Worm (Caenorhabditis elegans) whole organism, mixed stage, embryonic: ENCODE results near the gene egas-4.

Experiments
- M03D4.4 ChIP-seq: sonication (generic microtip); optimal IDR thresholded peaks from 2 replicates; lab custom pipeline; 2017; ENCODE audit warnings: mild to moderate bottlenecking, missing genetic modification characterization, missing compliant biosample characterization
- bed-3 ChIP-seq: fragments of 200-800 bp; sonication (Bioruptor generic); optimal IDR thresholded peaks from 3 replicates; lab custom pipeline; 2018; ENCODE audit warnings: mild to moderate bottlenecking, missing genetic modification characterization, moderate library complexity, missing compliant biosample characterization
- blmp-1 ChIP-seq: fragments of 150-350 bp; optimal IDR thresholded peaks from 2 replicates; lab custom pipeline; 2014; ENCODE audit warnings: missing biosample characterization, missing genetic modification characterization
- ceh-39 ChIP-seq: fragments of 150-350 bp; optimal IDR thresholded peaks from 2 replicates; lab custom pipeline; 2014; ENCODE audit warnings: missing biosample characterization, missing genetic modification characterization
- ceh-43 ChIP-seq: fragments of 200-800 bp; sonication (Bioruptor generic); optimal IDR thresholded peaks from 2 replicates; lab custom pipeline; 2018; ENCODE audit warnings: mild to moderate bottlenecking, missing genetic modification characterization, moderate library complexity, missing compliant biosample characterization
- ceh-83 ChIP-seq: fragments of 200-800 bp; sonication (Bioruptor generic); optimal IDR thresholded peaks from 2 replicates; lab custom pipeline; 2018; ENCODE audit warnings: mild to moderate bottlenecking, missing genetic modification characterization, missing compliant biosample characterization
- ces-1 ChIP-seq: fragments of 150-350 bp; optimal IDR thresholded peaks from 2 replicates; lab custom pipeline; 2014; ENCODE audit warnings: missing biosample characterization, missing genetic modification reagents, missing genetic modification characterization
- cnd-1 ChIP-seq: fragments of 200-800 bp; sonication (Bioruptor generic); optimal IDR thresholded peaks from 2 replicates; lab custom pipeline; 2018; ENCODE audit warnings: mild to moderate bottlenecking, missing genetic modification characterization, missing compliant biosample characterization
- drap-1 ChIP-seq: fragments of 200-800 bp; sonication (Bioruptor generic); optimal IDR thresholded peaks from 3 replicates; lab custom pipeline; 2018; ENCODE audit warnings: mild to moderate bottlenecking, missing genetic modification characterization, missing compliant biosample characterization
- elt-1 ChIP-seq: sonication (generic microtip); optimal IDR thresholded peaks from 2 replicates; lab custom pipeline; 2017; ENCODE audit warnings: missing genetic modification characterization, mild to moderate bottlenecking, missing compliant biosample characterization, antibody characterized with exemption, moderate library complexity, borderline replicate concordance; ENCODE audit not compliant: insufficient read depth
- elt-3 ChIP-seq: fragments of 150-350 bp; optimal IDR thresholded peaks from 2 replicates; lab custom pipeline; 2014; ENCODE audit warnings: missing biosample characterization, missing genetic modification characterization
- flh-1 ChIP-seq: fragments of 200-800 bp; sonication (Bioruptor generic); optimal IDR thresholded peaks from 2 replicates; lab custom pipeline; 2018; ENCODE audit warnings: mild to moderate bottlenecking, missing genetic modification characterization, moderate library complexity, missing compliant biosample characterization
- ham-2 ChIP-seq: fragments of 200-800 bp; sonication (Bioruptor generic); optimal IDR thresholded peaks from 2 replicates; lab custom pipeline; 2018; ENCODE audit warnings: mild to moderate bottlenecking, missing genetic modification characterization, missing compliant biosample characterization
- hlh-1 ChIP-seq: fragments of 150-350 bp; optimal IDR thresholded peaks from 2 replicates; lab custom pipeline; 2014; ENCODE audit warnings: missing biosample characterization, missing genetic modification reagents, missing genetic modification characterization
- lin-13 ChIP-seq: fragments of 150-350 bp; optimal IDR thresholded peaks from 2 replicates; lab custom pipeline; 2014; ENCODE audit warnings: missing biosample characterization, missing genetic modification characterization
- lin-32 ChIP-seq: fragments of 200-800 bp; sonication (Bioruptor generic); optimal IDR thresholded peaks from 2 replicates; lab custom pipeline; 2018; ENCODE audit warnings: mild to moderate bottlenecking, missing genetic modification characterization, missing compliant biosample characterization
- lsy-2 ChIP-seq: fragments of 150-350 bp; optimal IDR thresholded peaks from 2 replicates; lab custom pipeline; 2014; ENCODE audit warnings: missing biosample characterization, missing genetic modification characterization
- mab-5 ChIP-seq: fragments of 150-350 bp; optimal IDR thresholded peaks from 2 replicates; lab custom pipeline; 2014; ENCODE audit warnings: missing biosample characterization, missing genetic modification characterization
- mep-1 ChIP-seq: fragments of 150-350 bp; optimal IDR thresholded peaks from 2 replicates; lab custom pipeline; 2017; ENCODE audit warnings: missing biosample characterization, missing genetic modification reagents, missing genetic modification characterization, inconsistent platforms
- mls-2 ChIP-seq: sonication (generic microtip); optimal IDR thresholded peaks from 2 replicates; lab custom pipeline; 2016; ENCODE audit warnings: mild to moderate bottlenecking, missing genetic modification characterization, moderate library complexity, missing compliant biosample characterization
- nhr-12 ChIP-seq: fragments of 150-350 bp; optimal IDR thresholded peaks from 2 replicates; lab custom pipeline; 2014; ENCODE audit warnings: missing biosample characterization, missing genetic modification characterization
- nhr-2 ChIP-seq: fragments of 150-350 bp; optimal IDR thresholded peaks from 2 replicates; lab custom pipeline; 2014; ENCODE audit warnings: missing biosample characterization, missing genetic modification characterization
- nhr-237 ChIP-seq: fragments of 150-350 bp; optimal IDR thresholded peaks from 2 replicates; lab custom pipeline; 2014; ENCODE audit warnings: missing biosample characterization, missing genetic modification characterization
- nhr-28 ChIP-seq: fragments of 150-350 bp; optimal IDR thresholded peaks from 2 replicates; lab custom pipeline; 2014; ENCODE audit warnings: missing biosample characterization, missing genetic modification characterization
- pha-4 ChIP-seq: fragments of 150-350 bp; optimal IDR thresholded peaks from 2 replicates; lab custom pipeline; 2018; ENCODE audit warnings: missing biosample characterization, missing genetic modification reagents, missing genetic modification characterization
- sem-2 ChIP-seq: fragments of 200-800 bp; sonication (Bioruptor generic); optimal IDR thresholded peaks from 2 replicates; lab custom pipeline; 2018; ENCODE audit warnings: mild to moderate bottlenecking, missing genetic modification characterization, missing compliant biosample characterization
- snpc-4 ChIP-seq: fragments of 150-350 bp; optimal IDR thresholded peaks from 2 replicates; lab custom pipeline; 2014; ENCODE audit warnings: missing biosample characterization, missing genetic modification characterization
- sptf-1 ChIP-seq: sonication (generic microtip); optimal IDR thresholded peaks from 2 replicates; lab custom pipeline; 2017; ENCODE audit warnings: mild to moderate bottlenecking, missing genetic modification characterization, moderate library complexity, missing compliant biosample characterization
- tbx-8 ChIP-seq: fragments of 200-800 bp; sonication (Bioruptor generic); optimal IDR thresholded peaks from 2 replicates; lab custom pipeline; 2018; ENCODE audit warnings: mild to moderate bottlenecking, missing genetic modification characterization, moderate library complexity, missing compliant biosample characterization
- unc-120 ChIP-seq: sonication (generic microtip); optimal IDR thresholded peaks from 2 replicates; lab custom pipeline; 2017; ENCODE audit warnings: missing genetic modification characterization, missing compliant biosample characterization; ENCODE audit not compliant: poor library complexity, severe bottlenecking
- unc-62 ChIP-seq: fragments of 150-350 bp; optimal IDR thresholded peaks from 2 replicates; lab custom pipeline; 2014; ENCODE audit warnings: missing biosample characterization, missing genetic modification reagents, missing genetic modification characterization
- zip-8 ChIP-seq: fragments of 150-350 bp; optimal IDR thresholded peaks from 2 replicates; lab custom pipeline; 2014; ENCODE audit warnings: missing biosample characterization, missing genetic modification characterization
- ztf-11 ChIP-seq: fragments of 150-350 bp; optimal IDR thresholded peaks from 2 replicates; lab custom pipeline; 2014; ENCODE audit warnings: missing biosample characterization, missing genetic modification characterization

The egas-4 gene

ce11 chrIV:7499302-7499701, 1.7 kb upstream of the egas-4 start:
- TF ChIP-seq hlh-1 (tag; lab: Kevin White, UChicago) (no peak), mls-2 (no peak), blmp-1 (tag; lab: Kevin White, UChicago) (no peak), lin-32 (GFP tag; lab: Kevin White, UChicago) (no peak), lin-13 (tag; lab: Kevin White, UChicago) (no peak), unc-62 (GFP tag; lab: Kevin White, UChicago) (no peak), tbx-8 (no peak), sem-2 (GFP tag; lab: Kevin White, UChicago) (no peak), ceh-43 (GFP tag; lab: Kevin White, UChicago) (no peak)

ce11 chrIV:7497205-7497604, 445 bp downstream of the egas-4 start:
- no peak for TF ChIP-seq pha-4 (tag; lab: Kevin White, UChicago)
- TF ChIP-seq mls-2: no peak
- TF ChIP-seq M03D4.4 (tag; lab: Kevin White, UChicago): no peak
- TF ChIP-seq elt-3 (tag; lab: Kevin White, UChicago): no peak
- TF ChIP-seq unc-62 (GFP tag; lab: Kevin White, UChicago): no peak
- TF ChIP-seq sem-2 (GFP tag; lab: Kevin White, UChicago): no peak
- TF ChIP-seq bed-3 (GFP tag; lab: Kevin White, UChicago): no peak
- no peak for TF ChIP-seq unc-120 (tag; lab: Kevin White, UChicago)
- no peak for TF ChIP-seq ces-1 (GFP tag; lab: Kevin White, UChicago)
- no peak for TF ChIP-seq lin-32 (GFP tag; lab: Kevin White, UChicago)
- no peak for TF ChIP-seq snpc-4 (tag; lab: Kevin White, UChicago)
- no peak for TF ChIP-seq ceh-43 (GFP tag; lab: Kevin White, UChicago)
- TF ChIP-seq lsy-2: no peak
- no peak for TF ChIP-seq flh-1 (GFP tag; lab: Kevin White, UChicago)
- no peak for TF ChIP-seq ham-2
- TF ChIP-seq blmp-1 (tag; lab: Kevin White, UChicago): no peak
- TF ChIP-seq nhr-28: no peak
- no peak for TF ChIP-seq lin-13 (tag; lab: Kevin White, UChicago)
- TF ChIP-seq elt-1: no peak
- no peak for TF ChIP-seq mab-5 (tag; lab: Kevin White, UChicago)

ce11 chrIV:7491464-7491863, 6.2 kb downstream of the egas-4 start, which contains the start of gene F55G1.1:
Gene F55G1.1, plus strand, starts transcription at chrIV:7491764.
- no peak for TF ChIP-seq lin-13 (tag; lab: Kevin White, UChicago)
- no peak for TF ChIP-seq unc-62 (GFP tag; lab: Kevin White, UChicago)
- no peak for TF ChIP-seq nhr-28
- no peak for TF ChIP-seq mab-5 (tag; lab: Kevin White, UChicago)
- TF ChIP-seq drap-1 (GFP tag; lab: Kevin White, UChicago): no peak
- no peak for TF ChIP-seq elt-3 (tag; lab: Kevin White, UChicago)
- TF ChIP-seq tbx-8: no peak

- TF ChIP-seq lsy-2: no peak
- no peak for TF ChIP-seq ceh-39
- TF ChIP-seq snpc-4 (tag; lab: Kevin White, UChicago): no peak
- TF ChIP-seq blmp-1 (tag; lab: Kevin White, UChicago): no peak
- no peak for TF ChIP-seq nhr-28
- no peak for TF ChIP-seq nhr-12 (tag; lab: Kevin White, UChicago)
- no peak for TF ChIP-seq lin-32 (GFP tag; lab: Kevin White, UChicago)
- no peak for TF ChIP-seq sptf-1 (tag; lab: Kevin White, UChicago)
- TF ChIP-seq ztf-11 (tag; lab: Kevin White, UChicago): no peak
- no peak for TF ChIP-seq cnd-1
- TF ChIP-seq flh-1 (GFP tag; lab: Kevin White, UChicago): no peak
- TF ChIP-seq elt-3 (tag; lab: Kevin White, UChicago): no peak
- TF ChIP-seq hlh-1 (tag; lab: Kevin White, UChicago): no peak
- TF ChIP-seq mep-1 (tag; lab: Kevin White, UChicago): no peak
- TF ChIP-seq, all 35 proteins: peak for 0
These were observed 9.2 kb downstream of the egas-4 start for ce11 chrIV:7488457-7488783.

- TF ChIP-seq cnd-1 (peak; percentile 92), mep-1 (tag; lab: Kevin White, UChicago) (peak; percentile 70), unc-62 (GFP tag; lab: Kevin White, UChicago) (peak; percentile 25), flh-1 (GFP tag; lab: Kevin White, UChicago) (no peak), sem-2 (GFP tag; lab: Kevin White, UChicago) (peak; percentile 63), ham-2 (no peak), nhr-2 (tag; lab: Kevin White, UChicago) (peak; percentile 51), tbx-8 (peak; percentile 26), zip-8 (no peak), mab-5 (tag; lab: Kevin White, UChicago) (no peak), ces-1 (GFP tag; lab: Kevin White, UChicago) (peak; percentile 6), ceh-39 (peak; percentile 80), pha-4 (tag; lab: Kevin White, UChicago) (peak; percentile 88), drap-1 (GFP tag; lab: Kevin White, UChicago) (peak; percentile 63), elt-1 (no peak), unc-120 (tag; lab: Kevin White, UChicago) (no peak), lsy-2 (peak; percentile 24), ztf-11 (tag; lab: Kevin White, UChicago) (peak; percentile 93), blmp-1 (tag; lab: Kevin White, UChicago) (no peak), lin-32 (GFP tag; lab: Kevin White, UChicago) (peak; percentile 84), ceh-83 (GFP tag; lab: Kevin White, UChicago) (peak; percentile 83), M03D4.4 (tag; lab: Kevin White, UChicago) (peak; percentile 77), mls-2 (peak; percentile 52), bed-3 (GFP tag; lab: Kevin White, UChicago) (no peak), nhr-237 (tag; lab: Kevin White, UChicago) (no peak), nhr-12 (tag; lab: Kevin White, UChicago) (peak; percentile 53), snpc-4 (tag; lab: Kevin White, UChicago) (no peak), nhr-28 (no peak), sptf-1 (tag; lab: Kevin White, UChicago) (peak; percentile 44)
These were observed 9.8 kb downstream of the egas-4 start, which contains the start of the genes his-60 and his-59 for ce11 chrIV:7487554-7488456. Gene his-60, minus strand, starts transcription at chrIV:7487992. Gene his-59, plus strand, starts transcription at chrIV:7488249.
